Fruit fly (Drosophila melanogaster): ENCODE data around the gene Cpr72Ea.
A peak's percentile ranks its signal among the peaks of the same experiment; 100 is the strongest.

Gene Cpr72Ea

DNA sequence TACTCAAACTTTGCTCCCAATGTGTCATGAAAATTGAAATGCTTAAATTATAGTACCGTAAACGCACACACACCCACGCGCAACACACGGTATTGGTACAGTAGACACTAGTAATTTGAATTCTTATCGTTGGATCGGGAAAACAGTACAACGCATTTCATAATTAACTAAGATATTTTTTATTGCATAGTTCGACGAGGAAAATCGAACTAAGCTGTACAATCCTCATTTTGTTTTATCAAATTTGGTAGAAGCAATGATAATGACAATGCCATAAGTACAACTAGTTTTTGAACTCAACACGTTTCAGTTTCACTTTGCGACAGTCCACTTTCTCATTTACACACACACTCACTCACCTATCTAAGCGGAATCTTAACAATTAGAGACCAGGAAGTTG lies 18.4 kb downstream of the Cpr72Ea start (continued):
- TF ChIP-seq CG30403 (GFP tag; optimal IDR thresholded peaks at IDR 0.05) (peak; percentile 71), pb (GFP tag; optimal IDR thresholded peaks at IDR 0.05) (peak; percentile 4), insv (GFP tag; optimal IDR thresholded peaks at IDR 0.05) (no peak), CG7987 (GFP tag; optimal IDR thresholded peaks at IDR 0.05) (no peak), CG2116 (GFP tag; optimal IDR thresholded peaks at IDR 0.05) (no peak), CG3163 (GFP tag; optimal IDR thresholded peaks at IDR 0.05) (no peak), CG31441 (GFP tag; IDR thresholded peaks at IDR 0.05) (peak; percentile 54; the same call in 1 of the 2 replicates), ewg (GFP tag; optimal IDR thresholded peaks at IDR 0.05) (peak; percentile 27), cg (GFP tag; optimal IDR thresholded peaks at IDR 0.05) (peak; percentile 78), hth (optimal IDR thresholded peaks at IDR 0.05) (no peak), CG30020 (tag; optimal IDR thresholded peaks at IDR 0.05) (peak; percentile 8), CG6765 (GFP tag; optimal IDR thresholded peaks at IDR 0.05) (peak; percentile 66), nerfin-1 (tag; optimal IDR thresholded peaks at IDR 0.05) (peak; percentile 49), CG12744 (GFP tag; optimal IDR thresholded peaks at IDR 0.05) (peak; percentile 10), CG14667 (GFP tag; IDR thresholded peaks at IDR 0.05) (peak; percentile 44; the same call in 1 of the 2 replicates), Side (GFP tag; optimal IDR thresholded peaks at IDR 0.05) (no peak), Hmr (GFP tag; optimal IDR thresholded peaks at IDR 0.05) (peak; percentile 71), CG7271 (tag; optimal IDR thresholded peaks at IDR 0.05) (no peak), CG10565 (GFP tag; optimal IDR thresholded peaks at IDR 0.05) (no peak), ash1 (GFP tag; optimal IDR thresholded peaks at IDR 0.05) (no peak), kah (GFP tag; optimal IDR thresholded peaks at IDR 0.05) (peak; percentile 16), sna (GFP tag; IDR thresholded peaks at IDR 0.05; ENCODE audit: partially characterized antibody) (no peak), CG2199 (GFP tag; IDR thresholded peaks at IDR 0.05) (0 out of 3 replicates have a peak, but pooled peaks have one; percentile 25), CG13894 (tag; optimal IDR thresholded peaks at IDR 0.05) (peak; percentile 38), Optix (GFP tag; IDR thresholded peaks at IDR 0.05) (no peak; the same call in 2 of the 3 replicates), CG2202 (tag; optimal IDR thresholded peaks at IDR 0.05) (peak; percentile 28), sug (tag; optimal IDR thresholded peaks at IDR 0.05) (no peak), Mad (GFP tag; optimal IDR thresholded peaks at IDR 0.05) (no peak), Taf1 (GFP tag; IDR thresholded peaks at IDR 0.05) (peak; percentile 53), chn (GFP tag; optimal IDR thresholded peaks at IDR 0.05) (peak; percentile 38), wor (GFP tag; IDR thresholded peaks at IDR 0.05) (peak; percentile 43; the same call in 1 of the 2 replicates), pum (GFP tag; optimal IDR thresholded peaks at IDR 0.05) (peak; percentile 64), gfzf (GFP tag; optimal IDR thresholded peaks at IDR 0.05) (no peak), toy (GFP tag; IDR thresholded peaks at IDR 0.05) (peak; percentile 60; the same call in 1 of the 2 replicates), CG6254 (GFP tag; optimal IDR thresholded peaks at IDR 0.05) (no peak), CG8089 (GFP tag; optimal IDR thresholded peaks at IDR 0.05) (peak; percentile 58), CG9437 (GFP tag; optimal IDR thresholded peaks at IDR 0.05) (peak; percentile 54), CG32532 (GFP tag; IDR thresholded peaks at IDR 0.05) (peak; percentile 74), D (optimal IDR thresholded peaks at IDR 0.05) (no peak), D (GFP tag; optimal IDR thresholded peaks at IDR 0.05) (peak; percentile 58), NfI (GFP tag; optimal IDR thresholded peaks at IDR 0.05) (peak; percentile 69), tx (GFP tag; optimal IDR thresholded peaks at IDR 0.05) (peak; percentile 50), Awh (GFP tag; IDR thresholded peaks at IDR 0.05) (no peak), Deaf1 (tag; optimal IDR thresholded peaks at IDR 0.05) (no peak), luna (GFP tag; optimal IDR thresholded peaks at IDR 0.05) (no peak), CG3065 (GFP tag; optimal IDR thresholded peaks at IDR 0.05) (no peak), CG1792 (GFP tag; optimal IDR thresholded peaks at IDR 0.05) (peak; percentile 43), CG4360 (GFP tag; IDR thresholded peaks at IDR 0.05) (no peak), ken (GFP tag; IDR thresholded peaks at IDR 0.05) (no peak), pita (GFP tag; optimal IDR thresholded peaks at IDR 0.05) (no peak), CG9797 (GFP tag; optimal IDR thresholded peaks at IDR 0.05) (no peak), CoRest (tag; optimal IDR thresholded peaks at IDR 0.05) (peak; percentile 73)
